Fruit fly (Drosophila melanogaster) whole organism, prepupa: Measurements from ENCODE around the gene CG31115.

ENCODE experiments used
- Blimp-1 ChIP-seq: fragments of 200-800 bp; sonication (Bioruptor generic); optimal IDR thresholded peaks from 3 replicates; lab custom pipeline; 2017; ENCODE audit warnings: missing biosample characterization, missing genetic modification characterization, mild to moderate bottlenecking, moderate library complexity, missing genetic modification reagents
- CG10631 ChIP-seq: fragments of 200-800 bp; sonication (Bioruptor generic); optimal IDR thresholded peaks from 2 replicates; lab custom pipeline; 2016; ENCODE audit warnings: missing biosample characterization, missing genetic modification characterization
- CG11294 ChIP-seq: fragments of 200-800 bp; sonication (Bioruptor generic); IDR thresholded peaks from 2 replicates; pipeline ENCODE4 v1.3.6; 2022; ENCODE audit warnings: missing biosample characterization, missing genetic modification characterization
- CG11762 ChIP-seq: fragments of 200-800 bp; sonication (Bioruptor generic); optimal IDR thresholded peaks from 3 replicates; lab custom pipeline; 2016; ENCODE audit warnings: missing biosample characterization, missing genetic modification characterization; ENCODE audit not compliant: insufficient read depth
- CG15336 ChIP-seq: fragments of 200-800 bp; sonication (Bioruptor generic); IDR thresholded peaks from 2 replicates; pipeline ENCODE4 v1.3.6; 2022; ENCODE audit warnings: missing biosample characterization, missing genetic modification characterization
- CG1621 ChIP-seq: fragments of 200-800 bp; sonication (Bioruptor generic); optimal IDR thresholded peaks from 3 replicates; lab custom pipeline; 2018; ENCODE audit warnings: missing biosample characterization, mild to moderate bottlenecking, missing genetic modification characterization
- CG16779 ChIP-seq: fragments of 200-800 bp; sonication (Bioruptor generic); optimal IDR thresholded peaks from 3 replicates; lab custom pipeline; 2017; ENCODE audit warnings: missing biosample characterization, mild to moderate bottlenecking, missing genetic modification characterization
- CG3032 ChIP-seq: fragments of 200-800 bp; optimal IDR thresholded peaks from 2 replicates; lab custom pipeline; 2019; ENCODE audit warnings: missing biosample characterization, mild to moderate bottlenecking, missing genetic modification characterization, moderate library complexity
- CG31627 ChIP-seq: fragments of 200-800 bp; sonication (Bioruptor generic); optimal IDR thresholded peaks from 3 replicates; lab custom pipeline; 2016; ENCODE audit warnings: missing biosample characterization, missing genetic modification characterization
- CG32006 ChIP-seq: fragments of 200-800 bp; sonication (Bioruptor generic); optimal IDR thresholded peaks from 3 replicates; lab custom pipeline; 2017; ENCODE audit warnings: missing biosample characterization, mild to moderate bottlenecking, missing genetic modification characterization
- CG34406 ChIP-seq: fragments of 200-800 bp; sonication (Bioruptor generic); optimal IDR thresholded peaks from 3 replicates; lab custom pipeline; 2016; ENCODE audit warnings: missing biosample characterization, missing genetic modification characterization
- CG3919 ChIP-seq: fragments of 200-800 bp; sonication (Bioruptor generic); optimal IDR thresholded peaks from 3 replicates; lab custom pipeline; 2016; ENCODE audit warnings: missing biosample characterization, missing genetic modification characterization
- CG4318 ChIP-seq: fragments of 200-800 bp; sonication (Bioruptor generic); optimal IDR thresholded peaks from 3 replicates; lab custom pipeline; 2017; ENCODE audit warnings: missing biosample characterization, mild to moderate bottlenecking, missing genetic modification characterization
- CG6163 ChIP-seq: fragments of 200-800 bp; sonication (Bioruptor generic); IDR thresholded peaks from 3 replicates; pipeline ENCODE4 v1.3.6; 2022; ENCODE audit warnings: missing biosample characterization, missing genetic modification characterization
- CG6276 ChIP-seq: fragments of 200-800 bp; sonication (Bioruptor generic); optimal IDR thresholded peaks from 2 replicates; lab custom pipeline; 2017; ENCODE audit warnings: missing biosample characterization, mild to moderate bottlenecking, missing genetic modification characterization
- CG6792 ChIP-seq: fragments of 200-800 bp; sonication (Bioruptor generic); optimal IDR thresholded peaks from 3 replicates; lab custom pipeline; 2016; ENCODE audit warnings: missing biosample characterization, missing genetic modification characterization
- CG6808 ChIP-seq: fragments of 200-800 bp; sonication (Bioruptor generic); optimal IDR thresholded peaks from 3 replicates; lab custom pipeline; 2017; ENCODE audit warnings: missing biosample characterization, missing genetic modification characterization, mild to moderate bottlenecking, moderate library complexity, missing genetic modification reagents
- CG6854 ChIP-seq: fragments of 200-800 bp; sonication (Bioruptor generic); optimal IDR thresholded peaks from 2 replicates; lab custom pipeline; 2017; ENCODE audit warnings: missing biosample characterization, mild to moderate bottlenecking, missing genetic modification characterization
- CG7368 ChIP-seq: fragments of 200-800 bp; sonication (Bioruptor generic); optimal IDR thresholded peaks from 3 replicates; lab custom pipeline; 2016; ENCODE audit warnings: missing biosample characterization, missing genetic modification characterization
- CG8119 ChIP-seq: fragments of 200-800 bp; sonication (Bioruptor generic); IDR thresholded peaks from 3 replicates; pipeline ENCODE4 v1.3.6; 2022; ENCODE audit warnings: missing biosample characterization, missing genetic modification characterization
- CG8319 ChIP-seq: fragments of 200-800 bp; sonication (Bioruptor generic); optimal IDR thresholded peaks from 3 replicates; lab custom pipeline; 2016; ENCODE audit warnings: missing biosample characterization, missing genetic modification characterization
- CG8632 ChIP-seq: fragments of 200-800 bp; sonication (Bioruptor generic); optimal IDR thresholded peaks from 3 replicates; lab custom pipeline; 2016; ENCODE audit warnings: missing biosample characterization, missing genetic modification characterization
- CG9139 ChIP-seq: fragments of 200-800 bp; sonication (Bioruptor generic); optimal IDR thresholded peaks from 3 replicates; lab custom pipeline; 2017; ENCODE audit warnings: missing biosample characterization, mild to moderate bottlenecking, missing genetic modification characterization
- Eip75B ChIP-seq: fragments of 200-800 bp; sonication (Bioruptor generic); optimal IDR thresholded peaks from 3 replicates; lab custom pipeline; 2016; ENCODE audit warnings: missing biosample characterization, missing genetic modification characterization
- Eip78C ChIP-seq: fragments of 200-800 bp; sonication (Bioruptor generic); peaks from one replicate; lab custom pipeline; 2016; ENCODE audit warnings: missing biosample characterization, missing genetic modification characterization
- Eip93F ChIP-seq: fragments of 200-800 bp; sonication (Bioruptor generic); optimal IDR thresholded peaks from 2 replicates; lab custom pipeline; 2016; ENCODE audit warnings: missing biosample characterization, mild to moderate bottlenecking, missing genetic modification characterization
- Ets96B ChIP-seq: fragments of 200-800 bp; optimal IDR thresholded peaks from 2 replicates; lab custom pipeline; 2019; ENCODE audit warnings: missing biosample characterization, mild to moderate bottlenecking, missing genetic modification characterization, moderate library complexity
- Hr38 ChIP-seq: sonication (Bioruptor generic); optimal IDR thresholded peaks from 2 replicates; lab custom pipeline; 2016; ENCODE audit warnings: missing biosample characterization, missing genetic modification characterization
- Hr39 ChIP-seq: fragments of 200-800 bp; sonication (Bioruptor generic); optimal IDR thresholded peaks from 2 replicates; lab custom pipeline; 2016; ENCODE audit warnings: missing biosample characterization, missing genetic modification characterization
- Hr4 ChIP-seq: fragments of 200-800 bp; sonication (Bioruptor generic); optimal IDR thresholded peaks from 3 replicates; lab custom pipeline; 2016; ENCODE audit warnings: missing biosample characterization, missing genetic modification characterization
- Lpt ChIP-seq: fragments of 200-800 bp; sonication (Bioruptor generic); optimal IDR thresholded peaks from 3 replicates; lab custom pipeline; 2016; ENCODE audit warnings: missing biosample characterization, missing genetic modification characterization
- Met ChIP-seq: fragments of 200-800 bp; sonication (Bioruptor generic); optimal IDR thresholded peaks from 3 replicates; lab custom pipeline; 2016; ENCODE audit warnings: missing biosample characterization, missing genetic modification characterization
- OdsH ChIP-seq: fragments of 200-800 bp; sonication (Bioruptor generic); optimal IDR thresholded peaks from 3 replicates; lab custom pipeline; 2016; ENCODE audit warnings: missing biosample characterization, missing genetic modification characterization
- Smox ChIP-seq: fragments of 200-800 bp; sonication (Bioruptor generic); optimal IDR thresholded peaks from 3 replicates; lab custom pipeline; 2016; ENCODE audit warnings: missing biosample characterization, missing genetic modification characterization
- Sox102F ChIP-seq: fragments of 200-800 bp; sonication (Bioruptor generic); optimal IDR thresholded peaks from 2 replicates; lab custom pipeline; 2016; ENCODE audit warnings: missing biosample characterization, mild to moderate bottlenecking, missing genetic modification characterization
- Sox14 ChIP-seq: fragments of 200-800 bp; sonication (Bioruptor generic); optimal IDR thresholded peaks from 3 replicates; lab custom pipeline; 2016; ENCODE audit warnings: missing biosample characterization, missing genetic modification characterization
- Sox15 ChIP-seq: fragments of 200-800 bp; sonication (Bioruptor generic); optimal IDR thresholded peaks from 3 replicates; lab custom pipeline; 2016; ENCODE audit warnings: missing biosample characterization, missing genetic modification characterization
- dac ChIP-seq: fragments of 200-800 bp; sonication (Bioruptor generic); optimal IDR thresholded peaks from 2 replicates; lab custom pipeline; 2017; ENCODE audit warnings: missing biosample characterization, mild to moderate bottlenecking, missing genetic modification characterization
- dsx ChIP-seq: fragments of 200-800 bp; optimal IDR thresholded peaks from 3 replicates; lab custom pipeline; 2019; ENCODE audit warnings: missing biosample characterization, mild to moderate bottlenecking, missing genetic modification characterization, moderate library complexity; ENCODE audit not compliant: poor library complexity, severe bottlenecking
- esn ChIP-seq: fragments of 200-800 bp; sonication (Bioruptor generic); optimal IDR thresholded peaks from 2 replicates; lab custom pipeline; 2016; ENCODE audit warnings: missing biosample characterization, mild to moderate bottlenecking, missing genetic modification characterization, moderate library complexity
- fd59A ChIP-seq: fragments of 200-800 bp; sonication (Bioruptor generic); optimal IDR thresholded peaks from 2 replicates; lab custom pipeline; 2017; ENCODE audit warnings: missing biosample characterization, mild to moderate bottlenecking, missing genetic modification characterization, missing genetic modification reagents
- fd85E ChIP-seq: fragments of 200-800 bp; sonication (Bioruptor generic); optimal IDR thresholded peaks from 3 replicates; lab custom pipeline; 2016; ENCODE audit warnings: missing biosample characterization, missing genetic modification characterization
- fkh ChIP-seq: fragments of 200-800 bp; sonication (Bioruptor generic); optimal IDR thresholded peaks from 3 replicates; lab custom pipeline; 2017; ENCODE audit warnings: missing biosample characterization, mild to moderate bottlenecking, missing genetic modification characterization, moderate library complexity
- lz ChIP-seq: fragments of 200-800 bp; sonication (Bioruptor generic); optimal IDR thresholded peaks from 3 replicates; lab custom pipeline; 2016; ENCODE audit warnings: missing biosample characterization, missing genetic modification characterization
- pdm3 ChIP-seq: fragments of 200-800 bp; sonication (Bioruptor generic); optimal IDR thresholded peaks from 3 replicates; lab custom pipeline; 2016; ENCODE audit warnings: missing biosample characterization, missing genetic modification characterization
- spab ChIP-seq: fragments of 200-800 bp; sonication (Bioruptor generic); optimal IDR thresholded peaks from 2 replicates; lab custom pipeline; 2017; ENCODE audit warnings: missing biosample characterization, mild to moderate bottlenecking, missing genetic modification characterization, missing genetic modification reagents
- ss ChIP-seq, 2 experiments: fragments of 200-800 bp; sonication (Bioruptor generic); optimal IDR thresholded peaks; 2 replicates in 1 of 2; 3 replicates in 1 of 2; lab custom pipeline; 2017 to 2018; ENCODE audit warnings: mild to moderate bottlenecking in 2 of 2, missing biosample characterization in 2 of 2, missing genetic modification characterization in 2 of 2, moderate library complexity in 1 of 2
- svp ChIP-seq: fragments of 200-800 bp; sonication (Bioruptor generic); peaks from one replicate; lab custom pipeline; 2016; ENCODE audit warnings: missing biosample characterization, missing genetic modification characterization
- vri ChIP-seq: fragments of 200-800 bp; sonication (Bioruptor generic); optimal IDR thresholded peaks from 3 replicates; lab custom pipeline; 2016; ENCODE audit warnings: missing biosample characterization, mild to moderate bottlenecking, missing genetic modification characterization

The CG31115 gene

DNA sequence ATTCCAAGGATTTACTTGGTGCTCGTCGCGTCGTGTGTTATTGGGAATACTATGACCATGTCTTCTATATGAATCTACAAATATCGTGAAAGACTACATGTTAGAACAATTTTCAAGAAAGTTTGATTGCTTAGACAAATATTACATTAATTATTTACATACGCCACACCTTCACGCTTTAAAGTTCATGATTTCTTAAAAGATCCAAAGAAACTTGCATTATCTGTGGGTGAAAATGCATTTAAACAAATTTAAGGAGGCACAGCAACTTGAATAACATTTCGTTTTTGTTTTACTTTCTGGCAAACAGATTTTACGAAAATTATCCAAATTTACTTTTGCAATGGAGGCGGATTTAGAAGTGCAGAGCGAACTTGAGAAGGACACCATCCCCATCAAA lies at the start of gene CG31115:
CG31115 (plus strand) TSS at position 301 of the 400 bp plus-strand sequence.
- TF ChIP-seq Hr39 (GFP tag; lab: Kevin White, UChicago) (no peak), lz (GFP tag; lab: Kevin White, UChicago) (no peak), CG6854 (GFP tag; lab: Kevin White, UChicago) (no peak), CG7368 (GFP tag; lab: Kevin White, UChicago) (no peak), CG32006 (no peak), CG3919 (GFP tag; lab: Kevin White, UChicago) (no peak), CG8119 (no peak), fd85E (GFP tag; lab: Kevin White, UChicago) (no peak), dac (no peak), Sox15 (GFP tag; lab: Kevin White, UChicago) (no peak), OdsH (no peak), Ets96B (tag; lab: Kevin White, UChicago) (no peak), CG6808 (no peak), Hr4 (GFP tag; lab: Kevin White, UChicago) (no peak)

DNA sequence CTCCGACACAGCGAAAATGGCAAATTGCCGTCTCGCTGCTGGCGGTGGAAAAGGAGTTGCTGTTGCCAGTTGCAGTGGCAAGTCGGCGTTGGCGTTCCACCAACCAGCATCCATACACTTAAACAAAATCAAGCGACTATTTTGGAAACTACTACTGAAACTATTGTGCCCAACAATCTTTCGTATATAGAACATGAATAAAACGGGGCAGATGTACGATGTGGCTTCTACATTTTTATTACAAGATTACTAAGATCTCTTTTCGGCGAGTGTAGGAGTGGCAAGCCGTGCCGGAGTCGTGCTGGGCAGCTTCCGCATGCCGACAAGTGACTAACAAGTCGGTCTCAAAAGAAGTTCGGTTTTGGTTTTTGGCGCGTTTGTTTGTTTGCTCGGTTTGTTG lies 40.2 kb upstream of the CG31115 start:
- TF ChIP-seq CG31627 (GFP tag; lab: Kevin White, UChicago) (peak; percentile 56), Lpt (GFP tag; lab: Kevin White, UChicago) (peak; percentile 87), CG6854 (GFP tag; lab: Kevin White, UChicago) (no peak), CG10631 (GFP tag; lab: Kevin White, UChicago) (peak; percentile 39), dsx (GFP tag; lab: Kevin White, UChicago) (no peak), ss (GFP tag; optimal IDR thresholded peaks at IDR 0.05; lab: Kevin White, UChicago) (no peak), Sox15 (GFP tag; lab: Kevin White, UChicago) (no peak), Eip78C (GFP tag; lab: Kevin White, UChicago) (peak; percentile 92), Sox14 (peak; percentile 75), svp (GFP tag; lab: Kevin White, UChicago) (peak; percentile 73), CG6163 (GFP tag; lab: Robert Waterston, UW) (peak; percentile 86), CG8319 (GFP tag; lab: Kevin White, UChicago) (no peak), vri (GFP tag; lab: Kevin White, UChicago) (peak; percentile 19), Sox102F (GFP tag; lab: Kevin White, UChicago) (peak; percentile 66), Met (GFP tag; lab: Kevin White, UChicago) (peak; percentile 21), lz (GFP tag; lab: Kevin White, UChicago) (peak; percentile 43), CG3032 (tag; lab: Kevin White, UChicago) (peak; percentile 24), OdsH (peak; percentile 73), Blimp-1 (no peak), CG4318 (peak; percentile 86), CG1621 (tag; lab: Kevin White, UChicago) (no peak), CG6808 (no peak), CG11762 (GFP tag; lab: Kevin White, UChicago) (peak; percentile 56), Eip75B (GFP tag; lab: Kevin White, UChicago) (peak; percentile 46), Ets96B (tag; lab: Kevin White, UChicago) (no peak), Eip93F (GFP tag; lab: Kevin White, UChicago) (no peak), CG9139 (no peak), CG34406 (peak; percentile 32), pdm3 (GFP tag; lab: Kevin White, UChicago) (peak; percentile 78), CG11294 (GFP tag; lab: Robert Waterston, UW) (peak; percentile 63), CG6792 (GFP tag; lab: Kevin White, UChicago) (peak; percentile 40), CG8632 (GFP tag; lab: Kevin White, UChicago) (peak; percentile 35), fd59A (GFP tag; lab: Kevin White, UChicago) (no peak), fkh (GFP tag; lab: Kevin White, UChicago) (no peak), spab (GFP tag; lab: Kevin White, UChicago) (no peak), CG6276 (peak; percentile 82), Hr38 (peak; percentile 66), fd85E (GFP tag; lab: Kevin White, UChicago) (no peak), CG16779 (tag; lab: Kevin White, UChicago) (peak; percentile 48), Smox (GFP tag; lab: Kevin White, UChicago) (peak; percentile 64), esn (GFP tag; lab: Kevin White, UChicago) (peak; percentile 60), dac (peak; percentile 72), CG32006 (peak; percentile 91), CG15336 (peak; percentile 95)
